Worm (Caenorhabditis elegans): ENCODE results near the gene egl-3.

egl-3 gene

DNA sequence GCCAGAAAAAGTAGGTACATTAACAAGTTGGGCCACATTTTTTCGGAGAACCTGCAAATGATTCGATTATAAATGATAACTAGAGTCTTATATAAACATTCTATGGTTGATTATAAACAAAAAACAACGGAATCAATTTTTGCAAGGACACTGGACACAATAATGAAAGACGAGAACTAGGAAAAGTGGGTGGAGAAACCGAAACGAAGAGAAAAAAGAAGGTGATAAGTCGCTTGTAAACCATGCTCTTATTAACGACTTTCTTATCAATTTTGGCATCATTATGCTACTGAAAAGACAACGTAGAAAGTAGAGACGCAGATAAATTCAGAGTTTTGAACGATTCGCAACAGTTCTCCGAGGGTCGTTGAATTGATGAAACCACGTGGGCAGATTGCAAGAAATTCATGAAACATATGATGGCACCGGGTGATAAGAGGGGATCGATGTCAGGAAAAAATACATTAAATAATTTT lies 16.6 kb upstream of the egl-3 start, which contains the start of gene ZK856.5:
Gene ZK856.5 (minus strand): TSS at position 51 of the 476 bp plus-strand sequence.
- no peak for TF ChIP-seq unc-62 (GFP tag; optimal IDR thresholded peaks at IDR 0.05)

DNA sequence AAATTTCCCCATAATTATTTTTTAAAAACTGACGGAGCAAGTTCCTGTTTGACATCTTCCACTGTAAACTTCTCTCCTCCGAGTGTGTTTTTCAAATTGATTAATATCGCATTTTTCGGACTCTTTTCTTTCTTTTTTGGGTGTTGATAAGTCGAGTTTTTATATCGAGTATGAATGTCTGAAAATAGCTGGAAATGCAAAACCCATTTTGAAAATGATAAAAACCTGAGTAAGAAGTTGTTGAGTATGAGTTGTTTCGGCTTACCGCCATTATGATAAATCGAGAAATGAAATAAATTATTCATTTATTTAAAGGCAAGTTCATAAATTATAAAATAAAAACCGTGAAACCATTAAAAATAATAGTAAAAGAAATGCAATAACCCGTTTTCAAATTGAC lies 12.2 kb upstream of the egl-3 start, which contains the start of gene ZK856.18:
Gene ZK856.18 (minus strand): TSS at position 289 of the 400 bp plus-strand sequence.
- no peak for TF ChIP-seq unc-62 (GFP tag; optimal IDR thresholded peaks at IDR 0.05)

DNA sequence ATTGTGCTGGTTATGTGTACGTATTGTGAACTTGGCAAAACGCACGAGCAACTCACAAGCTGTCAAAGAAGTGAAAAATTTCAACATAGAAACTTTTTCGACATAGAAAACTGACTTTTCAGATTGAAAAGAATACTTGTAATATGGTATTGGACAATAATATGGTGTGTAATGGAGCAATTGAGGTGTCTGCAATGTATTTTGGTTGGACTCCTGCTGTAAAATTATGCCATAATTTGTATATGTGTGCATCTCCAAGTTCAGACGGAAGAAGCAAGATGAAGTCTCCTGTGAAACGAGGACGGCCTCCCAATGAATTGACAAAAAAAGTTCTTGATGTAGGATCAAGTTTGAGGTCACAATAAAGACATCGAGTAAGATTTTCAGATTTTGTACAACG lies 10.3 kb upstream of the egl-3 start:
- TF ChIP-seq unc-62 (GFP tag; optimal IDR thresholded peaks at IDR 0.05), result no peak

DNA sequence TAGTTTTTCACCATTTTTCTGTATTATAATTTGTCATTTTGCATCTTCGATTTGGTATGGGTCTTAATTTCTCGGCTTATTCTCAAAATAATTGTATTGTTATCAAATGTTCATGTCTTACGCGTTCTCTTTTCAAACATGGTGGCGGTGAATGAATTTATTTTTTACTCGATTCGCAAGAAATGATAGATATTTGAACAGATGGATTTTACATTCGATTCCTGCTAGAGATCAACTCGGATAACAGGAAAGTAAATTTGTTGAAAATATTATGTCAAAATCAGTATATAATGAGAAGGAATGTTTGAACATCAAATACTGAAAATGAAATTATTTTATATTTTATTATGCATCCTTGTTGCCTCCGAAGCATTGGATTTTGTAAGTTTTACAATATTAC lies 9.4 kb upstream of the egl-3 start, which contains the start of gene ZK856.4:
Gene ZK856.4 (plus strand): TSS at position 301 of the 400 bp plus-strand sequence.
- TF ChIP-seq unc-62 (GFP tag; optimal IDR thresholded peaks at IDR 0.05), result no peak

DNA sequence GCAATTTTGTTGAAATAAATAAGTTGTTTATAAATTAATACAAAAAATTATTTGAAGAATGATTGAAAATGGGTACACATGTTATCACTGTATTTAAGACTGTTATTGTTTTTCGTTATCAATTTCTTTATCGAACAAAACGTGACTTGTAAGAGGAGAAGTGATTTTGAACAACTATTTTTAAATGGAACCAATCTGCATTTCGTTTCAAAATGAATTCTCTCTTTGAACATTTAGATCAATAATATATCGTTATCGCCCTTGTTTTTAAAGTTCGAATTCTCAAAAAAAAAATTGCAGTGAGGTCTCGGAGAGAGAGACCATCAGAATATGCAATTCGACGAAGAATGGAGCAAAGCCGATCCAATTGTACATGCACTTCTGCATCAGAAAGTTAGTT lies 5.7 kb upstream of the egl-3 start, which contains the start of gene cul-5:
Gene cul-5 (plus strand): TSS at position 301 of the 400 bp plus-strand sequence.
- no peak for TF ChIP-seq unc-62 (GFP tag; optimal IDR thresholded peaks at IDR 0.05)

DNA sequence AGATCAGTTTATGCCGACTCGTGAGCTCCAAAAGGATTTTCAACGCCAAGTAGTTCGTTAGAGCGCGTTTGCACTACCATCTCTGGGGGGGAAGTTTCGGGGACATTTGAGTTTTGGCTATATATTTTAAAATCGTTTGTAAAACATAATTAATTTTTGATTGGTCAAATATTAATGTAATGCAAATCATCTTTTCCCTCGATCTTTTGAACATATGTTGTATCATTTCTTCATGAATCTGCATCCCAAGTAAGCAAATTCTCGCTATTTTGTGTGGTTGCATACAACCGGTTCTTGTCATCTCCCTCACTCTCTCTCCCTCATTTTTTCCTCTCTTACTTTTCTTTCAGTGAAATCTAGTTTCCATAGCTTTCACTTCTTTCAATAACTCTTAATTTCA lies 4.6 kb upstream of the egl-3 start:
- no peak for TF ChIP-seq unc-62 (GFP tag; optimal IDR thresholded peaks at IDR 0.05)

DNA sequence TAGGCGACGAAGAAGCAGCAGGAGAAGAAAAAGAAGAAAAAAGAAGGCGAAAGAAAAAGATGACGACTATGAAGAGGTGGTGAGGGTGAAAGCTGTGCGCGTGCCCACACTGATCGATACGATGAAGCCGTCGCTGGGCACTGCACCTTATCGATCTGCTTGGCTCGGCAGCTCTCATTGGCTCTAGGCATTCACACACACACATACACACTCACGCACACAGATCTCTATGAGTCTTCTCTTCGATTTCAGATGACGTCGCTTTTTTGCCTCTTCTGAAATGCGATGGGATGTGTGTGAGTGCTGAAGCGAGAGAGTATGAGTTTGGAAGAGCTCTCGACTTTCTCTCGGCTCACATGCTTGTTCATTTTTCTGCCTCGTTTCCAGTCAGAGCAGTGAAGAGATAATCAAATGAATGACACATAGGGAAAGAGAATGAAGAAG lies 1.1 kb upstream of the egl-3 start:
- TF ChIP-seq unc-62 (GFP tag; optimal IDR thresholded peaks at IDR 0.05), result no peak

DNA sequence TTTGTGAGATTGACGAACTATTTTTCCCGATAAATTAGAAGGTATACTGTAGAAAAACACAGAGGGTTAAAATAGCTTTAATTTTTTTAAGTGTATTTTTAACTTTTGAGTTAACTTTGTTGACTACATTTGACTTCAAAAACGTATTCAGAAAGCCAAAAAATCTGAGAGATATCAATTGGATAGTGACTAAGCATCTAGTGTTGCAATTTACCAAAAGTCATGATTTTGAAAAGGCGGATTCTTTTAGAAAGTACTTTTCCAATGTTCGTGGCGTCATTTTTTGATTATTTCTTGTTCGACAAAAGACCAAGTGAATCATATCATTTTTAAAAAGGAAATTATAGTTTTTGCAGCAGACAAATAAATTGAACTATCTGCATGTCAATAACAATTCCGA lies 4.7 kb downstream of the egl-3 start:
- TF ChIP-seq unc-62 (GFP tag; optimal IDR thresholded peaks at IDR 0.05), result no peak

DNA sequence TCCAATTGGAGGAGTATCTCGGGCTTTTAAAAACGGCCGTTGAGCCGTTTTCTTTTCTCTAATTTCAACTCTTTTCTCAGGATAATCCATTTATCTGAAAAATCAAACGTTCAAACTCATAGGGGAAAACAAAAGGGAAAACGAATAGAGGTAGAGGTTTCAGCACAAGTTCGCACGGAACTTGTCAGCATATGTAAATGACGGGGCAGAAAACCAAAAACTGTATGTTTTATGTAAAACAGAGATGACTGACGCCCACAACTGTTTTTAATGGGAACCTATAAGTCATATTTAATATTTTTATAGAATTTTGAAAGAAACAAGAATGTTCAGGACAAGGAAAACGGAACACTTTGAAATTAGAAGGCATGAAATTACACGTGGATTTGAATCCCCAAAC lies 7.2 kb downstream of the egl-3 start, which contains the start of gene C51E3.6:
Gene C51E3.6 (minus strand): TSS at position 101 of the 400 bp plus-strand sequence.
- no peak for TF ChIP-seq unc-62 (GFP tag; optimal IDR thresholded peaks at IDR 0.05)

DNA sequence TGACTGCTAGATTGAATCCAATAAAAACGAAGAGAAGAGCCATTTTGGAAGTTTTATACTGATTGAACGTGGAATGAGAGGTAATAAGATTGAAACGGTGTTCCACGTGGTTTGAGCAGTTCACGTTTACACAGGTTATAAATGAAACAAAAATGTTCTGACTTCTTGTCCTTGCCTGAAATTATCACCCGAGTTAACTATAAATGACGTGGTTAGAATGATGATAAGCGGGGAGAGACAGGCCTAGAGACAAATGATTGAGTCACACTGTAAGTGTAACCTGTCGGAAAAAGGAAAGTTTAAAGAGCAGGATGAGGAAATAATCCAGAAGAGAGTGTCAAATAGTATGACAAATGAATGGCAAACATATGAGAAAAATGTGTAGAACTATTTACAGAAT lies 12.6 kb downstream of the egl-3 start, which contains the start of gene C51E3.10:
Gene C51E3.10 (minus strand): TSS at position 181 of the 400 bp plus-strand sequence.
- TF ChIP-seq unc-62 (GFP tag; optimal IDR thresholded peaks at IDR 0.05), result no peak

DNA sequence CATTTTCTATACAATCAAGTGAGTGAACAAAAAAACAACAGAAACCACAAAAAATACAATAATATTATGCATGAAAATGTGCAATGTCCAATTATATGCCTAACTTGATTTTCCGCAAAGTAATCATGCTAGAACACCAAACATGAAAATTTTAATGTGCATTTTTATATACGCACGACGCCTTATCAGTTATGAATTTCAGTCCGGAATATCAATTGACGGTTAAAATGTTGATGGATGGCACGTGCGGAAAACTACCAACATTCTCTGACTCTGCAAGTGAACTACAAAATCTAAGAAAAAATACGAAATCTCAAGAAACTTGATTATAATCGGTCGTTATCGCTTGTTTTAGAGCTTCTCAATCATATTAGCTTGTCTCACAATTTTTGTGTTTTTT lies 13.6 kb downstream of the egl-3 start:
- TF ChIP-seq unc-62 (GFP tag; optimal IDR thresholded peaks at IDR 0.05), result no peak

DNA sequence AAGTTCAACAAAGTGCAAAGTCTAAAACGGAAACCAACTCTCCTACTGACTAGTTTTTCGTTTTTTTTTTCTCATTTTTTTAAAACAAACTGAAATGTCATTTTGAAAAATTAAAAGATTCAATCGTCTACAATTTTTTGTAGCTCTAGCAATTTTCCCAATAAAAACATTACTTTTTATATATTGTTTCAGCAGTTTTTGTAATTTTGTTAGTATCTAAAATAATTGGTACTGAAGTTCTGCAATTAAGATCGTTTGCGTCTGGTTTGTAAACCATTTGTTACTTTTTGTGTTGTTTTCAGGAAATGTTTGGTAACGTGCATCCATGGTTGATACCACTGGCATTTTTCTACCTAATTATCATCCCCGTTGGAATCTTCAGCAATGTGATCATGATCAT lies 15.0 kb downstream of the egl-3 start, which contains the start of gene srsx-30:
Gene srsx-30 (plus strand): TSS at position 301 of the 400 bp plus-strand sequence.
- TF ChIP-seq unc-62 (GFP tag; optimal IDR thresholded peaks at IDR 0.05), result no peak

DNA sequence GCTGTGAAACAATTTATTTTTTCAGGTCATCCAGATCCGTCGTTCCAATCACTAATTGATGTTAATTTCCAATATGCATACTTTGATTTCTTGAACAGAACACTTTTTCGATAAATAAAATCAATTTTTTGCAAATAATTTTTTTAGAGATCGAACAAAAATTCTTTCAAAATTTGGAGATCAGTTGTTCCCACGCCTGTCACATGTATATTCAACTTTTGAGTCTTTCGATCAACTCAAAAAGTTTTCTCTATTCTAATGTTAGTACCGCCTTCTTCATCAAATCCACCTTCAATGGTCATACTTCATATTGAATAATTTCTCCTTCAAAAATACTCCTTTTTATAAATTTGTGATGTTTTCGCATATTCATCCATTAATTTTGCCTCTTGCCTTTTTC lies 18.9 kb downstream of the egl-3 start, which contains the start of gene srsx-29:
Gene srsx-29 (plus strand): TSS at position 301 of the 400 bp plus-strand sequence.
- no peak for TF ChIP-seq unc-62 (GFP tag; optimal IDR thresholded peaks at IDR 0.05)

DNA sequence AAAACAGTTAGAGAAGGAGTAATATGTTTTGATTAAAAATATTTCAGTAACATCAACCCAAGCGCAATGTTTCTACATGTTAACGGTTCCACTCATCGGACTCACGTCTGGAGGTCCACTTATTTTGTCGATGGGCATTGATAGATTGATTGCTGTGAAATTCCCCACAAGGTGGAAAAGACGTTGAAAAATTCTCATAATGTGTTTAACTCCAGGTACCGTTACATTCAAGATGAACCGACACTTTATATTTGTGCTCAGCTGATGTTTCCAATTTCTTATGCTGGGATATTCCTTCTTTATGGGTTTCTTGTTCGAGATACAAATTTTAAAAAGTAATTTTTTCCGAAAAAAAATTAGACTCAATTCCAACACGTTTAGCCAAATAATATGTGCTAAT lies 20.5 kb downstream of the egl-3 start:
- no peak for TF ChIP-seq unc-62 (GFP tag; optimal IDR thresholded peaks at IDR 0.05)

DNA sequence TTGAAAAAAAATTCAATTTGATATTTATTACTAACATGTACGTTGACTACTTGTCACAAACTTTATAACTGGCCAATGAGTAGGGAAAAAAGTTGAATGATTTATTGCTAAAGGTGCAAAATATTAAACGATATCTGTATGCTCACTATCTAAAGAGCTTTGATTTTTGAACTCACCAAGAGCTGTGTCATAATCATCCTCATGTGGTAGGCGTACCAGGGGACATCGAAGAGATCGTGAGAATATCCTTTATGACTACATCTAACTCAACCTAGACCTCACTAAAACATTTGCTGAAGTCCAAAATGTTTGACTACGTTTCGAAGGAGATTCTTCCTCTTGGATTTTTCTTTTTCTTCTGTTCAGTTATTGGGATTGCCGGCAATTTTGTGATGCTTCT lies 21.3 kb downstream of the egl-3 start, which contains the start of gene srsx-28:
Gene srsx-28 (plus strand): TSS at position 301 of the 400 bp plus-strand sequence.
- TF ChIP-seq unc-62 (GFP tag; optimal IDR thresholded peaks at IDR 0.05), result no peak

DNA sequence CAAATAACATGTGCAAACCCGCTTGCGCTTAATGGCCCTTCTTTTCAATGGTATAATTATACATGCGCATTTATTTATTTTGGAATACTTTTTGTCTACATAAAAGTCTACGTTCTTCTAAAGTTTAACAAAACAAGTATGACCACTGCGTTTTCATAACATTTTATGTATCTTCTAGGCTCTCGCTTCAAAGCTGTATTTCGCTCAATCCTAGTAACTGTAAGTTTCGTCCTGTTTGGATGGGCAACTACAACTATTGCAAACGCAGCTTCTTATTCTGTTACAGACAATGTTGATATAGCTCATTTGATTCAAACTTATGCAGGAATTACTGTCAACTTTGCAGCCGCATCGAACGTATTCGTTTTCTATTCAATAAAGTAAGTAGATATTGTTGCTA lies 23.8 kb downstream of the egl-3 start, which contains the start of gene srsx-27:
Gene srsx-27 (plus strand): TSS at position 301 of the 400 bp plus-strand sequence.
- no peak for TF ChIP-seq unc-62 (GFP tag; optimal IDR thresholded peaks at IDR 0.05)

DNA sequence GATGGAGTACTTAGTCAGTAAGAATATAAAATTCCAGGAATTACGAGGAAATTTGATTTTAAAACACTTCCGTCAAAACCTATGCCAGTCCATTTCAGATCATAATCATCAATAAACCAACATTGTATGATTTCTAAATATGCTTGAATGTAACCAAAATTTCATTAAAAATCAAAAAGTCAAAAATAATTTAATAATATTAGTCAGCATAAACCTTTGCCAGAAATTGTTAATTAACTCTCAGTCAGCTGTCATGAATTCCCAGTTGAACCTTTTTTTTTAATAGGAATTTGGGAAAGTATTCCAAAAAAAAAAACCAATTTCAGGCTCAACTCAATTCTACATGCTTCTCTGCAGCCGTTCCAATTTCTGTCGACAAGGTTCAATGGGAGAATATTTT lies 25.2 kb downstream of the egl-3 start, which contains the start of gene srsx-26:
Gene srsx-26 (plus strand): TSS at position 301 of the 400 bp plus-strand sequence.
- TF ChIP-seq unc-62 (GFP tag; optimal IDR thresholded peaks at IDR 0.05), result no peak

Data from whole organism, dauer.